Worm (Caenorhabditis elegans) whole organism, L4/young adult: ENCODE results near the gene mab-10.

Experiments used
- W03F9.2 ChIP-seq: fragments of 150-350 bp; optimal IDR thresholded peaks from 2 replicates; lab custom pipeline; 2014; ENCODE audit warnings: missing biosample characterization, missing genetic modification characterization
- dao-5 ChIP-seq: sonication (generic microtip); optimal IDR thresholded peaks from 2 replicates; lab custom pipeline; 2016; ENCODE audit warnings: missing genotype, missing genetic modification characterization, moderate library complexity, missing compliant biosample characterization

DNA sequence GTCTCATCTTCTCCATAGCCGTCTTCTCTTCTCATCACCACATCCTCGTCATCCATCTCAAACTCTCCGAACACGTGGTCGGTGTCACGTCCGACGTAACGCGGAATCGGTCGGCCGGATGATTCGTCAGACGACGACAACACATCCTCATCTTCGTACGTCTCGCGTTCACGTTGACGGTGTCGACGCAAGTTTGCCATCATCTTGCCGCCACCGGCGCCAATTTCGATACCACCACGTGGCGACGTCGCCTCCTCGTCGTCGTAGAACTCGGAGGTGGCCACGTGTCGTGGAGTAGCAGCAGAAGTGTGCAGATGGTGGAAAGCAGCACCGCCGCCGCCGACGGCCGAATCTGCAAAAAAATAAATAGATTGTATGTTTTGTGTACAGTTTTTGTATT is 19.4 kb downstream of the mab-10 start:
- no peak for TF ChIP-seq dao-5 (tag; lab: Kevin White, UChicago)
- TF ChIP-seq W03F9.2 (tag; lab: Kevin White, UChicago): no peak
